Fruit fly (Drosophila melanogaster): ENCODE measurements around the gene CG7168.

Gene CG7168

dm6 chr3R:18242089-18242955, 16.4 kb upstream of the CG7168 start, which contains the start of the genes CG7156 and 14-3-3epsilon (continued):
- TF ChIP-seq Hand (GFP tag; optimal IDR thresholded peaks at IDR 0.05), result no peak
- TF ChIP-seq CG14667 (GFP tag; IDR thresholded peaks at IDR 0.05), result no peak
- TF ChIP-seq chinmo (GFP tag; IDR thresholded peaks at IDR 0.05; ENCODE audit: partially characterized antibody), result no peak
- TF ChIP-seq CG2875 (GFP tag; optimal IDR thresholded peaks at IDR 0.05), result peak; percentile 15
- TF ChIP-seq p53 (GFP tag; optimal IDR thresholded peaks at IDR 0.05), result peak; percentile 57
- no peak for TF ChIP-seq CG15073 (GFP tag; optimal IDR thresholded peaks at IDR 0.05)
- TF ChIP-seq CG10462 (GFP tag; optimal IDR thresholded peaks at IDR 0.05), result peak; percentile 11
- TF ChIP-seq tin (GFP tag; optimal IDR thresholded peaks at IDR 0.05), result peak; percentile 19
- TF ChIP-seq CG8944 (GFP tag; optimal IDR thresholded peaks at IDR 0.05), result no peak
- TF ChIP-seq sr (GFP tag; IDR thresholded peaks at IDR 0.05), result no peak
- TF ChIP-seq Gsc (GFP tag; IDR thresholded peaks at IDR 0.05), result no peak
- TF ChIP-seq dmrt99B (tag; optimal IDR thresholded peaks at IDR 0.05), result no peak
- peak; percentile 68 for TF ChIP-seq CG12659 (GFP tag; optimal IDR thresholded peaks at IDR 0.05)
- no peak for TF ChIP-seq ara (GFP tag; IDR thresholded peaks at IDR 0.05)
- TF ChIP-seq CG8765 (GFP tag; IDR thresholded peaks at IDR 0.05), result no peak
- no peak for TF ChIP-seq CG6175 (GFP tag; IDR thresholded peaks at IDR 0.05)
- TF ChIP-seq ranshi (GFP tag; IDR thresholded peaks at IDR 0.05), result peak; percentile 50; the same call in 1 of the 2 replicates
- TF ChIP-seq Med (GFP tag), result peak; percentile 89
- peak; percentile 1 for TF ChIP-seq CG10209 (GFP tag; optimal IDR thresholded peaks at IDR 0.05)
- TF ChIP-seq BtbVII (GFP tag; optimal IDR thresholded peaks at IDR 0.05), result peak; percentile 25
- TF ChIP-seq mam (GFP tag; optimal IDR thresholded peaks at IDR 0.05), result no peak
- peak; percentile 26 for TF ChIP-seq CG13424 (tag; optimal IDR thresholded peaks at IDR 0.05)
- TF ChIP-seq lilli (GFP tag; optimal IDR thresholded peaks at IDR 0.05), result peak; percentile 59
- peak; percentile 18 for TF ChIP-seq CG1603 (tag; optimal IDR thresholded peaks at IDR 0.05)
- TF ChIP-seq CG2202 (tag; optimal IDR thresholded peaks at IDR 0.05), result peak; percentile 20
- TF ChIP-seq CG17328 (GFP tag; IDR thresholded peaks at IDR 0.05), result peak; percentile 69
- TF ChIP-seq CG42726 (GFP tag; IDR thresholded peaks at IDR 0.05; ENCODE audit: partially characterized antibody), result peak; percentile 65
- TF ChIP-seq esg (GFP tag; conservative IDR thresholded peaks at IDR 0.05), result no peak
- TF ChIP-seq tll (GFP tag; optimal IDR thresholded peaks at IDR 0.05), result peak; percentile 1 to 80
- no peak for TF ChIP-seq cad (GFP tag; optimal IDR thresholded peaks at IDR 0.05)
- 0 out of 3 replicates have a peak, but pooled peaks have one; percentile 22 for TF ChIP-seq Opbp (GFP tag; IDR thresholded peaks at IDR 0.05; ENCODE audit: partially characterized antibody)
- peak; percentile 41 for TF ChIP-seq nom (GFP tag; optimal IDR thresholded peaks at IDR 0.05)
- TF ChIP-seq Ravus (GFP tag; IDR thresholded peaks at IDR 0.05), result no peak
- TF ChIP-seq Optix (GFP tag; IDR thresholded peaks at IDR 0.05), result no peak
- TF ChIP-seq nmo (GFP tag; optimal IDR thresholded peaks at IDR 0.05), result peak; percentile 76
- no peak for TF ChIP-seq TFAM (GFP tag; optimal IDR thresholded peaks at IDR 0.05)
- TF ChIP-seq tap (tag; optimal IDR thresholded peaks at IDR 0.05), result peak; percentile 16
- 0 out of 2 replicates have a peak, but pooled peaks have one; percentile 3 for TF ChIP-seq NFAT (GFP tag; IDR thresholded peaks at IDR 0.05)
- TF ChIP-seq ssp (GFP tag; IDR thresholded peaks at IDR 0.05), result no peak
- TF ChIP-seq CG1024 (GFP tag; IDR thresholded peaks at IDR 0.05), result no peak
- peak; percentile 49 for TF ChIP-seq CG31441 (GFP tag; IDR thresholded peaks at IDR 0.05)
- TF ChIP-seq pum (GFP tag; optimal IDR thresholded peaks at IDR 0.05), result peak; percentile 4
- no peak for TF ChIP-seq CG7963 (GFP tag; IDR thresholded peaks at IDR 0.05; ENCODE audit: partially characterized antibody)
- no peak for TF ChIP-seq CG10959 (GFP tag; IDR thresholded peaks at IDR 0.05)
- TF ChIP-seq CG9437 (GFP tag; optimal IDR thresholded peaks at IDR 0.05), result peak; percentile 8
- no peak for TF ChIP-seq tna (GFP tag; IDR thresholded peaks at IDR 0.05; ENCODE audit: partially characterized antibody)
- no peak for TF ChIP-seq Rx (GFP tag; IDR thresholded peaks at IDR 0.05)
- no peak for TF ChIP-seq CG11247 (GFP tag; IDR thresholded peaks at IDR 0.05)
- no peak for TF ChIP-seq Tbp (GFP tag; optimal IDR thresholded peaks at IDR 0.05)

Measured in whole organism, embryonic.